Fruit fly (Drosophila melanogaster) whole organism, pupa: ENCODE results near the gene ppk19.

Experiments used
- CG10348 ChIP-seq: fragments of 200-800 bp; sonication (Bioruptor generic); IDR thresholded peaks from 2 replicates; pipeline ENCODE4 v1.3.6; 2022; ENCODE audit warnings: missing biosample characterization, missing genetic modification characterization
- CG12605 ChIP-seq: fragments of 200-800 bp; sonication (Bioruptor generic); IDR thresholded peaks from 2 replicates; pipeline ENCODE4 v1.3.6; 2022; ENCODE audit warnings: missing biosample characterization, missing genetic modification characterization
- CG13204 ChIP-seq: fragments of 200-800 bp; sonication (Bioruptor generic); optimal IDR thresholded peaks from 2 replicates; lab custom pipeline; 2018; ENCODE audit warnings: missing biosample characterization, mild to moderate bottlenecking, missing genetic modification characterization, moderate library complexity
- CG14655 ChIP-seq: fragments of 200-800 bp; sonication (Bioruptor generic); optimal IDR thresholded peaks from 3 replicates; lab custom pipeline; 2017; ENCODE audit warnings: mild to moderate bottlenecking, missing biosample characterization, missing genetic modification reagents, missing genetic modification characterization
- CG15710 ChIP-seq: fragments of 200-800 bp; sonication (Bioruptor generic); optimal IDR thresholded peaks from 2 replicates; lab custom pipeline; 2018; ENCODE audit warnings: missing biosample characterization, mild to moderate bottlenecking, missing genetic modification characterization, moderate library complexity
- CG17806 ChIP-seq: fragments of 200-800 bp; sonication (Bioruptor generic); optimal IDR thresholded peaks from 2 replicates; lab custom pipeline; 2018; ENCODE audit warnings: missing biosample characterization, mild to moderate bottlenecking, missing genetic modification characterization, moderate library complexity
- CG32121 ChIP-seq: fragments of 200-800 bp; sonication (Bioruptor generic); IDR thresholded peaks from 2 replicates; pipeline ENCODE4 v1.3.6; 2022; ENCODE audit warnings: missing biosample characterization, missing genetic modification characterization
- CG34367 ChIP-seq: fragments of 200-800 bp; sonication (Bioruptor generic); optimal IDR thresholded peaks from 2 replicates; lab custom pipeline; 2018; ENCODE audit warnings: missing biosample characterization, mild to moderate bottlenecking, missing genetic modification characterization
- CG4496 ChIP-seq: fragments of 200-800 bp; sonication (Bioruptor generic); IDR thresholded peaks from 3 replicates; pipeline ENCODE4 v1.3.6; 2022; ENCODE audit warnings: missing biosample characterization, missing genetic modification characterization
- CG8159 ChIP-seq: fragments of 200-800 bp; sonication (Bioruptor generic); optimal IDR thresholded peaks from 3 replicates; lab custom pipeline; 2018; ENCODE audit warnings: missing biosample characterization, mild to moderate bottlenecking, missing genetic modification characterization, moderate library complexity
- CG8301 ChIP-seq: fragments of 200-800 bp; sonication (Bioruptor generic); optimal IDR thresholded peaks from 2 replicates; lab custom pipeline; 2018; ENCODE audit warnings: missing biosample characterization, mild to moderate bottlenecking, missing genetic modification characterization
- CG9948 ChIP-seq: fragments of 200-800 bp; sonication (Bioruptor generic); optimal IDR thresholded peaks from 2 replicates; lab custom pipeline; 2018; ENCODE audit warnings: missing biosample characterization, mild to moderate bottlenecking, missing genetic modification characterization, moderate library complexity
- D1 ChIP-seq: fragments of 200-800 bp; sonication (Bioruptor generic); optimal IDR thresholded peaks from 2 replicates; lab custom pipeline; 2018; ENCODE audit warnings: missing biosample characterization, mild to moderate bottlenecking, missing genetic modification characterization, moderate library complexity
- EcR ChIP-seq: fragments of 200-800 bp; sonication (Bioruptor generic); optimal IDR thresholded peaks from 3 replicates; lab custom pipeline; 2019; ENCODE audit warnings: missing biosample characterization, missing genetic modification characterization, mild to moderate bottlenecking, moderate library complexity, missing genetic modification reagents
- Ets98B ChIP-seq: fragments of 200-800 bp; sonication (Bioruptor generic); IDR thresholded peaks from 2 replicates; pipeline ENCODE4 v1.3.6; 2022; ENCODE audit warnings: missing biosample characterization, missing genetic modification characterization
- Pif1A ChIP-seq: fragments of 200-800 bp; sonication (Bioruptor generic); optimal IDR thresholded peaks from 3 replicates; lab custom pipeline; 2016; ENCODE audit warnings: missing biosample characterization, missing genetic modification characterization
- Pif1B ChIP-seq: fragments of 200-800 bp; sonication (Bioruptor generic); optimal IDR thresholded peaks from 3 replicates; lab custom pipeline; 2016; ENCODE audit warnings: missing biosample characterization, missing genetic modification characterization
- Snoo ChIP-seq: fragments of 200-800 bp; sonication (Bioruptor generic); optimal IDR thresholded peaks from 3 replicates; lab custom pipeline; 2017; ENCODE audit warnings: missing biosample characterization, mild to moderate bottlenecking, missing genetic modification characterization, inconsistent platforms
- fd96Ca ChIP-seq: fragments of 200-800 bp; sonication (Bioruptor generic); IDR thresholded peaks from 3 replicates; pipeline ENCODE4 v1.3.6; 2022; ENCODE audit warnings: missing biosample characterization, missing genetic modification characterization
- gl ChIP-seq: fragments of 200-800 bp; sonication (Bioruptor generic); optimal IDR thresholded peaks from 2 replicates; lab custom pipeline; 2018; ENCODE audit warnings: missing biosample characterization, mild to moderate bottlenecking, missing genetic modification characterization
- rn ChIP-seq: fragments of 200-800 bp; sonication (Bioruptor generic); IDR thresholded peaks from 2 replicates; pipeline ENCODE4 v1.3.6; 2022; ENCODE audit warnings: missing biosample characterization, missing genetic modification characterization

Gene ppk19

dm6 chr3R:29689833-29690538 lies 17.7 kb downstream of the ppk19 start:
- TF ChIP-seq EcR (GFP tag; lab: Kevin White, UChicago) (no peak), D1 (tag; lab: Kevin White, UChicago) (no peak), CG14655 (GFP tag; lab: Kevin White, UChicago) (peak; percentile 11), rn (GFP tag; lab: Robert Waterston, UW) (no peak), CG4496 (GFP tag; lab: Robert Waterston, UW) (0 out of 3 replicates have a peak, but pooled peaks have one; percentile 21), CG13204 (no peak), gl (no peak), CG10348 (GFP tag; lab: Robert Waterston, UW) (no peak), CG32121 (no peak), CG17806 (tag; lab: Kevin White, UChicago) (no peak), CG8301 (tag; lab: Kevin White, UChicago) (no peak), CG12605 (no peak), CG34367 (tag; lab: Kevin White, UChicago) (no peak), Pif1A (GFP tag; lab: Kevin White, UChicago) (no peak), CG9948 (tag; lab: Kevin White, UChicago) (peak; percentile 8), CG15710 (no peak), Ets98B (GFP tag; lab: Robert Waterston, UW) (no peak), Snoo (tag; lab: Kevin White, UChicago) (no peak), fd96Ca (GFP tag; lab: Robert Waterston, UW) (0 out of 3 replicates have a peak, but pooled peaks have one; percentile 28), CG8159 (tag; lab: Kevin White, UChicago) (peak; percentile 46), Pif1B (GFP tag; lab: Kevin White, UChicago) (no peak)

dm6 chr3R:29690539-29690852 lies 18.2 kb downstream of the ppk19 start:
- peak; percentile 77 for TF ChIP-seq CG8159 (tag; lab: Kevin White, UChicago)
- TF ChIP-seq CG17806 (tag; lab: Kevin White, UChicago), result peak; percentile 60
- TF ChIP-seq CG15710, result peak; percentile 62
- no peak for TF ChIP-seq fd96Ca (GFP tag; lab: Robert Waterston, UW)
- peak; percentile 57 for TF ChIP-seq CG34367 (tag; lab: Kevin White, UChicago)
- no peak for TF ChIP-seq rn (GFP tag; lab: Robert Waterston, UW)
- peak; percentile 57 for TF ChIP-seq CG9948 (tag; lab: Kevin White, UChicago)
- peak; percentile 1 for TF ChIP-seq Pif1B (GFP tag; lab: Kevin White, UChicago)
- no peak for TF ChIP-seq CG32121
- TF ChIP-seq CG12605, result no peak
- peak; percentile 49 for TF ChIP-seq CG14655 (GFP tag; lab: Kevin White, UChicago)
- TF ChIP-seq gl, result no peak
- peak; percentile 54 for TF ChIP-seq Pif1A (GFP tag; lab: Kevin White, UChicago)
- peak; percentile 29 for TF ChIP-seq Ets98B (GFP tag; lab: Robert Waterston, UW)
- no peak for TF ChIP-seq CG10348 (GFP tag; lab: Robert Waterston, UW)
- TF ChIP-seq CG8301 (tag; lab: Kevin White, UChicago), result peak; percentile 40
- TF ChIP-seq, all 21 proteins: peak for 10

dm6 chr3R:29690960-29691527 lies 18.8 kb downstream of the ppk19 start:
- TF ChIP-seq CG17806 (tag; lab: Kevin White, UChicago), result no peak
- TF ChIP-seq fd96Ca (GFP tag; lab: Robert Waterston, UW), result peak; percentile 10; the same call in 1 of the 3 replicates
- peak; percentile 47; the same call in 1 of the 3 replicates for TF ChIP-seq CG4496 (GFP tag; lab: Robert Waterston, UW)
- no peak for TF ChIP-seq CG9948 (tag; lab: Kevin White, UChicago)
- no peak for TF ChIP-seq CG8301 (tag; lab: Kevin White, UChicago)

dm6 chr3R:29692009-29692641 lies 19.9 kb downstream of the ppk19 start, which contains the start of gene dmrt99B:
dmrt99B (plus strand) TSS chr3R:29692591.
- TF ChIP-seq fd96Ca (GFP tag; lab: Robert Waterston, UW) (no peak), CG8159 (tag; lab: Kevin White, UChicago) (no peak), CG9948 (tag; lab: Kevin White, UChicago) (no peak), Pif1A (GFP tag; lab: Kevin White, UChicago) (no peak), CG8301 (tag; lab: Kevin White, UChicago) (no peak), CG4496 (GFP tag; lab: Robert Waterston, UW) (no peak), D1 (tag; lab: Kevin White, UChicago) (no peak), CG10348 (GFP tag; lab: Robert Waterston, UW) (no peak), CG34367 (tag; lab: Kevin White, UChicago) (no peak), CG15710 (no peak)

dm6 chr3R:29695744-29696143 lies 23.5 kb downstream of the ppk19 start:
- no peak for TF ChIP-seq gl
- TF ChIP-seq CG8159 (tag; lab: Kevin White, UChicago), result no peak
- no peak for TF ChIP-seq EcR (GFP tag; lab: Kevin White, UChicago)
- TF ChIP-seq Pif1B (GFP tag; lab: Kevin White, UChicago), result no peak
- TF ChIP-seq CG13204, result no peak
- no peak for TF ChIP-seq CG15710
- no peak for TF ChIP-seq CG9948 (tag; lab: Kevin White, UChicago)
- no peak for TF ChIP-seq CG12605
- no peak for TF ChIP-seq Pif1A (GFP tag; lab: Kevin White, UChicago)
- TF ChIP-seq rn (GFP tag; lab: Robert Waterston, UW), result no peak
- TF ChIP-seq fd96Ca (GFP tag; lab: Robert Waterston, UW), result no peak
- no peak for TF ChIP-seq D1 (tag; lab: Kevin White, UChicago)
- no peak for TF ChIP-seq CG14655 (GFP tag; lab: Kevin White, UChicago)
- TF ChIP-seq Snoo (tag; lab: Kevin White, UChicago), result no peak
- TF ChIP-seq CG8301 (tag; lab: Kevin White, UChicago), result no peak
- no peak for TF ChIP-seq CG4496 (GFP tag; lab: Robert Waterston, UW)
